Worm (Caenorhabditis elegans) whole organism, L4 larva: Measurements from ENCODE around the gene ndub-11.

Source experiments
- aha-1 ChIP-seq: fragments of 150-350 bp; peaks from one replicate; lab custom pipeline; 2014; ENCODE audit warnings: missing biosample characterization, missing genetic modification characterization
- ama-1 ChIP-seq: fragments of 150-350 bp; optimal IDR thresholded peaks from 2 replicates; lab custom pipeline; 2014; ENCODE audit warnings: inconsistent platforms, mixed read lengths
- hif-1 ChIP-seq, 2 experiments: sonication (generic microtip); optimal IDR thresholded peaks; 2 replicates each; lab custom pipeline; 2016 to 2017; ENCODE audit warnings: missing compliant biosample characterization in 2 of 2, missing genetic modification characterization in 2 of 2, missing genetic modification reagents in 2 of 2, missing genotype in 2 of 2, mild to moderate bottlenecking in 1 of 2
- lin-1 ChIP-seq: fragments of 200-800 bp; sonication (Bioruptor generic); IDR thresholded peaks from 2 replicates; pipeline ENCODE4 v1.3.6; 2022; ENCODE audit warnings: missing genetic modification reagents, missing genetic modification characterization, missing compliant biosample characterization
- lin-29 ChIP-seq: fragments of 200-800 bp; sonication (Bioruptor generic); IDR thresholded peaks from 2 replicates; pipeline ENCODE4 v1.3.6; 2022; ENCODE audit warnings: missing genetic modification reagents, missing genetic modification characterization, missing compliant biosample characterization
- lir-3 ChIP-seq: sonication (generic microtip); optimal IDR thresholded peaks from 2 replicates; lab custom pipeline; 2016; ENCODE audit warnings: mild to moderate bottlenecking, missing genetic modification characterization, missing compliant biosample characterization
- nhr-102 ChIP-seq: sonication (generic microtip); optimal IDR thresholded peaks from 2 replicates; lab custom pipeline; 2016; ENCODE audit warnings: mild to moderate bottlenecking, missing genetic modification characterization, moderate library complexity, missing compliant biosample characterization
- nhr-237 ChIP-seq: sonication (generic microtip); optimal IDR thresholded peaks from 2 replicates; lab custom pipeline; 2017; ENCODE audit warnings: missing biosample characterization, missing genetic modification characterization
- nhr-28 ChIP-seq: fragments of 150-350 bp; optimal IDR thresholded peaks from 2 replicates; lab custom pipeline; 2014; ENCODE audit warnings: missing biosample characterization, missing genetic modification characterization
- unc-130 ChIP-seq: sonication (generic microtip); optimal IDR thresholded peaks from 2 replicates; lab custom pipeline; 2016; ENCODE audit warnings: missing genetic modification reagents, missing genetic modification characterization, missing compliant biosample characterization
- zag-1 ChIP-seq: fragments of 150-350 bp; optimal IDR thresholded peaks from 2 replicates; lab custom pipeline; 2014; ENCODE audit warnings: missing biosample characterization, missing genetic modification characterization
- ztf-11 ChIP-seq: fragments of 150-350 bp; optimal IDR thresholded peaks from 2 replicates; lab custom pipeline; 2014; ENCODE audit warnings: missing biosample characterization, missing genetic modification characterization

- TF ChIP-seq ztf-11 (tag; lab: Kevin White, UChicago) (no peak), ama-1 (no peak), nhr-237 (no peak), lin-1 (GFP tag; lab: Robert Waterston, UW) (no peak), nhr-102 (tag; lab: Kevin White, UChicago) (no peak), hif-1 (tag; optimal IDR thresholded peaks at IDR 0.05; lab: Kevin White, UChicago) (no peak), lin-29 (GFP tag; lab: Robert Waterston, UW) (no peak), unc-130 (no peak), aha-1 (tag; lab: Kevin White, UChicago) (no peak), lir-3 (tag; lab: Kevin White, UChicago) (no peak), zag-1 (tag; lab: Kevin White, UChicago) (no peak), nhr-28 (tag; lab: Kevin White, UChicago) (no peak)
Measured at ce11 chrIV:8091539-8091938, 38.5 kb downstream of the ndub-11 start.
